Worm (Caenorhabditis elegans) whole organism, young adult: Measurements from ENCODE around the gene F42F12.11.

Experiments used
- B0019.2 ChIP-seq: fragments of 200-800 bp; sonication (Bioruptor generic); conservative IDR thresholded peaks from 2 replicates; pipeline ENCODE4 v1.3.6; 2022; ENCODE audit warnings: missing genetic modification reagents, missing genetic modification characterization, missing compliant biosample characterization
- B0035.1 ChIP-seq: sonication (generic microtip); optimal IDR thresholded peaks from 2 replicates; lab custom pipeline; 2016; ENCODE audit warnings: missing genetic modification characterization, mild to moderate bottlenecking, missing compliant biosample characterization, missing genotype, missing genetic modification reagents
- B0336.3 ChIP-seq: fragments of 200-800 bp; sonication (Bioruptor generic); IDR thresholded peaks from 2 replicates; pipeline ENCODE4 v1.3.6; 2022; ENCODE audit warnings: missing genetic modification characterization, missing compliant biosample characterization
- F22D6.2 ChIP-seq: sonication (generic microtip); optimal IDR thresholded peaks from 2 replicates; lab custom pipeline; 2016; ENCODE audit warnings: mild to moderate bottlenecking, missing genetic modification characterization, missing compliant biosample characterization
- F33H1.4 ChIP-seq: fragments of 200-800 bp; sonication (Bioruptor generic); IDR thresholded peaks from 2 replicates; pipeline ENCODE4 v1.3.6; 2022; ENCODE audit warnings: missing genetic modification reagents, missing genetic modification characterization, missing compliant biosample characterization
- F49E8.2 ChIP-seq: sonication (generic microtip); optimal IDR thresholded peaks from 3 replicates; lab custom pipeline; 2017; ENCODE audit warnings: missing genetic modification characterization, mild to moderate bottlenecking, missing compliant biosample characterization, antibody characterized with exemption, moderate library complexity; ENCODE audit not compliant: insufficient read depth
- F52B5.7 ChIP-seq: sonication (generic microtip); optimal IDR thresholded peaks from 2 replicates; lab custom pipeline; 2016; ENCODE audit warnings: mild to moderate bottlenecking, missing genetic modification characterization, missing compliant biosample characterization
- F57A8.1 ChIP-seq: fragments of 200-800 bp; sonication (Bioruptor generic); optimal IDR thresholded peaks from 2 replicates; lab custom pipeline; 2018; ENCODE audit warnings: mild to moderate bottlenecking, missing genetic modification characterization, moderate library complexity, missing compliant biosample characterization
- K11D2.4 ChIP-seq: fragments of 200-800 bp; sonication (Bioruptor generic); IDR thresholded peaks from 2 replicates; pipeline ENCODE4 v1.3.6; 2022; ENCODE audit warnings: missing genetic modification reagents, missing genetic modification characterization, missing compliant biosample characterization
- K12H6.12 ChIP-seq: fragments of 200-800 bp; sonication (Bioruptor generic); optimal IDR thresholded peaks from 2 replicates; lab custom pipeline; 2018; ENCODE audit warnings: mild to moderate bottlenecking, missing genetic modification characterization, missing compliant biosample characterization
- T07F8.4 ChIP-seq: sonication (generic microtip); optimal IDR thresholded peaks from 2 replicates; lab custom pipeline; 2016; ENCODE audit warnings: mild to moderate bottlenecking, missing genetic modification characterization, moderate library complexity, missing compliant biosample characterization
- Y53F4B.3 ChIP-seq: fragments of 200-800 bp; sonication (Bioruptor generic); IDR thresholded peaks from 2 replicates; pipeline ENCODE4 v1.3.6; 2022; ENCODE audit warnings: missing genetic modification reagents, missing genetic modification characterization, missing compliant biosample characterization
- Y79H2A.3 ChIP-seq: fragments of 200-800 bp; sonication (Bioruptor generic); conservative IDR thresholded peaks from 2 replicates; pipeline ENCODE4 v1.3.6; 2022; ENCODE audit warnings: missing genetic modification reagents, missing genetic modification characterization, missing compliant biosample characterization
- athp-1 ChIP-seq: sonication (generic microtip); optimal IDR thresholded peaks from 2 replicates; lab custom pipeline; 2017; ENCODE audit warnings: mild to moderate bottlenecking, missing genetic modification characterization, missing compliant biosample characterization
- attf-3 ChIP-seq: fragments of 200-800 bp; sonication (Bioruptor generic); conservative IDR thresholded peaks from 2 replicates; pipeline ENCODE4 v1.3.6; 2022; ENCODE audit warnings: missing genetic modification reagents, missing genetic modification characterization, missing compliant biosample characterization
- attf-6 ChIP-seq: fragments of 200-800 bp; sonication (Bioruptor generic); IDR thresholded peaks from 2 replicates; pipeline ENCODE4 v1.3.6; 2022; ENCODE audit warnings: missing genetic modification reagents, missing genetic modification characterization, missing compliant biosample characterization
- cebp-2 ChIP-seq: fragments of 200-800 bp; sonication (Bioruptor generic); IDR thresholded peaks from 2 replicates; pipeline ENCODE4 v1.3.6; 2022; ENCODE audit warnings: missing genetic modification characterization, missing compliant biosample characterization
- ceh-27 ChIP-seq: fragments of 200-800 bp; sonication (Bioruptor generic); optimal IDR thresholded peaks from 2 replicates; lab custom pipeline; 2018; ENCODE audit warnings: mild to moderate bottlenecking, missing genetic modification characterization, moderate library complexity, missing compliant biosample characterization
- ceh-58 ChIP-seq: fragments of 200-800 bp; sonication (Bioruptor generic); IDR thresholded peaks from 2 replicates; pipeline ENCODE4 v1.3.6; 2022; ENCODE audit warnings: missing genetic modification characterization, missing compliant biosample characterization
- ceh-91 ChIP-seq: fragments of 200-800 bp; sonication (Bioruptor generic); IDR thresholded peaks from 2 replicates; pipeline ENCODE4 v1.3.6; 2022; ENCODE audit warnings: missing genetic modification reagents, missing genetic modification characterization, missing compliant biosample characterization
- dox-1 ChIP-seq: fragments of 200-800 bp; sonication (Bioruptor generic); IDR thresholded peaks from 2 replicates; pipeline ENCODE4 v1.3.6; 2022; ENCODE audit warnings: missing genetic modification reagents, missing genetic modification characterization, missing compliant biosample characterization
- dpff-1 ChIP-seq: sonication (generic microtip); optimal IDR thresholded peaks from 2 replicates; lab custom pipeline; 2017; ENCODE audit warnings: mild to moderate bottlenecking, missing genetic modification characterization, missing compliant biosample characterization
- dpl-1 ChIP-seq: fragments of 150-350 bp; optimal IDR thresholded peaks from 2 replicates; lab custom pipeline; 2014; ENCODE audit warnings: missing biosample characterization, missing genetic modification reagents, missing genetic modification characterization
- egl-44 ChIP-seq: fragments of 200-800 bp; sonication (Bioruptor generic); IDR thresholded peaks from 2 replicates; pipeline ENCODE4 v1.3.6; 2022; ENCODE audit warnings: missing genetic modification reagents, missing genetic modification characterization, missing compliant biosample characterization
- fkh-3 ChIP-seq: sonication (generic microtip); optimal IDR thresholded peaks from 2 replicates; lab custom pipeline; 2016; ENCODE audit warnings: mild to moderate bottlenecking, missing genetic modification characterization, missing compliant biosample characterization
- hmg-20 ChIP-seq: fragments of 200-800 bp; sonication (Bioruptor generic); IDR thresholded peaks from 2 replicates; pipeline ENCODE4 v1.3.6; 2022; ENCODE audit warnings: missing genetic modification reagents, missing genetic modification characterization, missing compliant biosample characterization
- hsf-1 ChIP-seq: fragments of 200-800 bp; sonication (Bioruptor generic); IDR thresholded peaks from 2 replicates; pipeline ENCODE4 v1.3.6; 2022; ENCODE audit warnings: missing genetic modification reagents, missing genetic modification characterization, missing compliant biosample characterization
- let-526 ChIP-seq: fragments of 200-800 bp; sonication (Bioruptor generic); IDR thresholded peaks from 2 replicates; pipeline ENCODE4 v1.3.6; 2022; ENCODE audit warnings: missing genetic modification reagents, missing genetic modification characterization, missing compliant biosample characterization
- lin-35 ChIP-seq, 3 experiments: fragments of 150-350 bp in 2 of 3; sonication (generic microtip) in 1 of 3; optimal IDR thresholded peaks; 2 replicates each; lab custom pipeline; 2014 to 2018; ENCODE audit warnings: missing biosample characterization in 3 of 3, missing genetic modification characterization in 3 of 3, missing genetic modification reagents in 3 of 3
- lin-40 ChIP-seq: sonication (generic microtip); optimal IDR thresholded peaks from 2 replicates; lab custom pipeline; 2016; ENCODE audit warnings: missing genetic modification characterization, mild to moderate bottlenecking, missing compliant biosample characterization, missing genotype, missing genetic modification reagents
- lin-54 ChIP-seq: fragments of 200-800 bp; sonication (Bioruptor generic); optimal IDR thresholded peaks from 2 replicates; lab custom pipeline; 2018; ENCODE audit warnings: mild to moderate bottlenecking, missing genetic modification characterization, missing compliant biosample characterization
- lsy-27 ChIP-seq: sonication (generic microtip); optimal IDR thresholded peaks from 2 replicates; lab custom pipeline; 2017; ENCODE audit warnings: missing genetic modification characterization, mild to moderate bottlenecking, missing compliant biosample characterization, antibody characterized with exemption, missing genotype, borderline replicate concordance; ENCODE audit not compliant: insufficient read depth
- madf-10 ChIP-seq: sonication (generic microtip); optimal IDR thresholded peaks from 2 replicates; lab custom pipeline; 2016; ENCODE audit warnings: mild to moderate bottlenecking, missing genetic modification characterization, missing compliant biosample characterization
- madf-6 ChIP-seq: fragments of 200-800 bp; sonication (Bioruptor generic); IDR thresholded peaks from 2 replicates; pipeline ENCODE4 v1.3.6; 2022; ENCODE audit warnings: missing genetic modification reagents, missing genetic modification characterization, missing compliant biosample characterization
- mxl-1 ChIP-seq: sonication (generic microtip); optimal IDR thresholded peaks from 2 replicates; lab custom pipeline; 2016; ENCODE audit warnings: missing genetic modification characterization, missing compliant biosample characterization
- nhr-120 ChIP-seq: fragments of 200-800 bp; sonication (Bioruptor generic); IDR thresholded peaks from 2 replicates; pipeline ENCODE4 v1.3.6; 2022; ENCODE audit warnings: missing genetic modification characterization, missing compliant biosample characterization
- nhr-179 ChIP-seq: sonication (generic microtip); optimal IDR thresholded peaks from 2 replicates; lab custom pipeline; 2016; ENCODE audit warnings: mild to moderate bottlenecking, missing genetic modification characterization, missing compliant biosample characterization
- rcor-1 ChIP-seq: fragments of 200-800 bp; sonication (Bioruptor generic); IDR thresholded peaks from 2 replicates; pipeline ENCODE4 v1.3.6; 2022; ENCODE audit warnings: missing genetic modification reagents, missing genetic modification characterization, missing compliant biosample characterization
- snpc-1.1 ChIP-seq: sonication (generic microtip); optimal IDR thresholded peaks from 2 replicates; lab custom pipeline; 2017; ENCODE audit warnings: missing genetic modification characterization, mild to moderate bottlenecking, missing compliant biosample characterization, antibody characterized with exemption, moderate library complexity, missing genotype, missing genetic modification reagents; ENCODE audit not compliant: insufficient read depth
- snpc-3.4 ChIP-seq: sonication (generic microtip); optimal IDR thresholded peaks from 2 replicates; lab custom pipeline; 2017; ENCODE audit warnings: missing genetic modification characterization, mild to moderate bottlenecking, missing compliant biosample characterization, antibody characterized with exemption, moderate library complexity, missing genotype, missing genetic modification reagents
- tbp1 ChIP-seq: fragments of 200-800 bp; sonication (Bioruptor generic); optimal IDR thresholded peaks from 2 replicates; lab custom pipeline; 2018; ENCODE audit warnings: mild to moderate bottlenecking, missing genetic modification characterization, missing compliant biosample characterization
- unc-130 ChIP-seq: sonication (generic microtip); optimal IDR thresholded peaks from 2 replicates; lab custom pipeline; 2016; ENCODE audit warnings: missing genetic modification reagents, missing genetic modification characterization, missing compliant biosample characterization
- unc-62 ChIP-seq: fragments of 150-350 bp; optimal IDR thresholded peaks from 2 replicates; lab custom pipeline; 2014; ENCODE audit warnings: missing biosample characterization, missing genetic modification reagents, missing genetic modification characterization
- xnd-1 ChIP-seq: sonication (generic microtip); optimal IDR thresholded peaks from 2 replicates; lab custom pipeline; 2016; ENCODE audit warnings: missing genotype, missing genetic modification reagents, missing genetic modification characterization, missing compliant biosample characterization
- ztf-25 ChIP-seq: fragments of 200-800 bp; sonication (Bioruptor generic); IDR thresholded peaks from 2 replicates; pipeline ENCODE4 v1.3.6; 2022; ENCODE audit warnings: missing genetic modification reagents, missing genetic modification characterization, missing compliant biosample characterization
- ztf-28 ChIP-seq: fragments of 200-800 bp; sonication (Bioruptor generic); IDR thresholded peaks from 2 replicates; pipeline ENCODE4 v1.3.6; 2022; ENCODE audit warnings: missing genetic modification reagents, missing genetic modification characterization, missing compliant biosample characterization
- ztf-3 ChIP-seq: fragments of 200-800 bp; sonication (Bioruptor generic); optimal IDR thresholded peaks from 2 replicates; lab custom pipeline; 2018; ENCODE audit warnings: mild to moderate bottlenecking, missing genetic modification characterization, missing compliant biosample characterization
- ztf-6 ChIP-seq: fragments of 200-800 bp; sonication (Bioruptor generic); IDR thresholded peaks from 2 replicates; pipeline ENCODE4 v1.3.6; 2022; ENCODE audit warnings: missing genetic modification reagents, missing genetic modification characterization, missing compliant biosample characterization

The F42F12.11 gene

DNA sequence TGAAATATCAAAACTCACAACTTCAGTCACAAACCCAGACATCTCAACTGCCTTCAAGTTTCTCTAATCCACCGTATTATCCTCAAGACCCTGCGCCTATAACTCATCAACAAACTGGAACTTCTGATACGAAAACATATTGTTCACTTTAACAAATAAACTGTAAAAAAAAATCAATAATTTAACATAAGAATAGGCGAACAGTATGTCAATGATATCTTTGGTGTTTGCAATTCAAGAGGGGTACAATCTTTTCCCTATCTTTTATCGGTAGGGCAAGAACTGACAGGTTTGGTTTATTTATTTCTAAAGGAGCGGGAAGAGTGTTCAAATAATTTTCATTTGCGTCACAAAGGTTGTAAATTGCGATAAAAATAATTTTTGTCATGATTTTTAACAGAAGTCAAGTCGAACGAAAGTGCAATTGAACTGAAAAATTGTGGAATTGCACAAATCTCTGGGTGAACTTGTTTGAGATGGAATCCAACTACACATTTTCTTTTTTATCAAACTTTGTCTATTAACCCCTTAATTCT, 16.2 kb downstream of the F42F12.11 start (continued):
- peak; percentile 85 for TF ChIP-seq T07F8.4 (tag; lab: Kevin White, UChicago)
- no peak for TF ChIP-seq Y79H2A.3 (GFP tag; lab: Robert Waterston, UW)
- TF ChIP-seq lin-35 (GFP tag; optimal IDR thresholded peaks at IDR 0.05; lab: Kevin White, UChicago), result peak in 2 of 3 experiments; percentile 86 to 98
- TF ChIP-seq nhr-179 (tag; lab: Kevin White, UChicago), result peak; percentile 81
- peak; percentile 99 for TF ChIP-seq B0336.3 (GFP tag; lab: Robert Waterston, UW)
- TF ChIP-seq let-526 (GFP tag; lab: Robert Waterston, UW), result peak; percentile 81
- TF ChIP-seq ztf-28, result no peak
- no peak for TF ChIP-seq nhr-120 (GFP tag; lab: Robert Waterston, UW)
- peak; percentile 100 for TF ChIP-seq lin-40 (tag; lab: Kevin White, UChicago)
- TF ChIP-seq madf-10 (tag; lab: Kevin White, UChicago), result peak; percentile 96
- TF ChIP-seq tbp1, result peak; percentile 80
- 0 out of 2 replicates have a peak, but pooled peaks have one; percentile 38 for TF ChIP-seq attf-3 (GFP tag; lab: Robert Waterston, UW)
- 0 out of 2 replicates have a peak, but pooled peaks have one; percentile 62 for TF ChIP-seq ztf-6
- peak; percentile 46 for TF ChIP-seq athp-1 (tag; lab: Kevin White, UChicago)
- TF ChIP-seq egl-44 (GFP tag; lab: Robert Waterston, UW), result peak; percentile 87
- peak; percentile 95 for TF ChIP-seq B0035.1 (tag; lab: Kevin White, UChicago)
- TF ChIP-seq ztf-3 (GFP tag; lab: Kevin White, UChicago), result peak; percentile 88
- peak; percentile 94 for TF ChIP-seq rcor-1
- TF ChIP-seq madf-6 (GFP tag; lab: Robert Waterston, UW), result no peak
- no peak for TF ChIP-seq lsy-27 (tag; lab: Kevin White, UChicago)
- no peak for TF ChIP-seq unc-62 (GFP tag; lab: Kevin White, UChicago)
- TF ChIP-seq K12H6.12 (tag; lab: Kevin White, UChicago), result peak; percentile 96
- TF ChIP-seq attf-6, result no peak
- peak; percentile 53 for TF ChIP-seq snpc-1.1 (tag; lab: Kevin White, UChicago)
- TF ChIP-seq F49E8.2 (tag; lab: Kevin White, UChicago), result no peak
- no peak for TF ChIP-seq ceh-58 (GFP tag; lab: Robert Waterston, UW)
- peak; percentile 98 for TF ChIP-seq ceh-27 (GFP tag; lab: Kevin White, UChicago)
- TF ChIP-seq F22D6.2 (tag; lab: Kevin White, UChicago), result peak; percentile 94
- peak; percentile 85 for TF ChIP-seq F57A8.1 (GFP tag; lab: Kevin White, UChicago)
- TF ChIP-seq dpl-1 (GFP tag; lab: Kevin White, UChicago), result no peak
- TF ChIP-seq hsf-1, result 0 out of 2 replicates have a peak, but pooled peaks have one; percentile 20
- TF ChIP-seq hmg-20 (GFP tag; lab: Robert Waterston, UW), result peak; percentile 91
- TF ChIP-seq unc-130 (GFP tag; lab: Kevin White, UChicago), result peak; percentile 33
- no peak for TF ChIP-seq F33H1.4
- peak; percentile 77 for TF ChIP-seq F52B5.7 (tag; lab: Kevin White, UChicago)
- peak; percentile 88 for TF ChIP-seq lin-54 (GFP tag; lab: Kevin White, UChicago)
- TF ChIP-seq cebp-2 (GFP tag; lab: Robert Waterston, UW), result peak; percentile 93; the same call in 1 of the 2 replicates
- no peak for TF ChIP-seq fkh-3 (tag; lab: Kevin White, UChicago)
- peak; percentile 96 for TF ChIP-seq dox-1
- TF ChIP-seq B0019.2 (GFP tag; lab: Robert Waterston, UW), result no peak
- no peak for TF ChIP-seq ztf-25
- TF ChIP-seq xnd-1, result no peak
- peak; percentile 86 for TF ChIP-seq dpff-1 (tag; lab: Kevin White, UChicago)
- TF ChIP-seq Y53F4B.3 (GFP tag; lab: Robert Waterston, UW), result no peak
- peak; percentile 98 for TF ChIP-seq K11D2.4 (GFP tag; lab: Robert Waterston, UW)
- TF ChIP-seq mxl-1 (tag; lab: Kevin White, UChicago), result no peak
- TF ChIP-seq snpc-3.4 (tag; lab: Kevin White, UChicago), result peak; percentile 36
- TF ChIP-seq ceh-91 (GFP tag; lab: Robert Waterston, UW), result no peak
